Fruit fly (Drosophila melanogaster) whole organism, embryonic: ENCODE results near the gene nompC.

Experiments
- Atf-2 ChIP-seq: fragments of 200-800 bp; sonication (Bioruptor generic); optimal IDR thresholded peaks from 2 replicates; lab custom pipeline; 2016; ENCODE audit warnings: missing biosample characterization, missing genetic modification characterization
- Bgb ChIP-seq: fragments of 200-800 bp; sonication (Bioruptor generic); IDR thresholded peaks from 2 replicates; pipeline ENCODE4 v1.3.6; 2022; ENCODE audit warnings: missing biosample characterization, missing genetic modification characterization; ENCODE audit not compliant: partially characterized antibody
- CG12299 ChIP-seq: fragments of 200-800 bp; sonication (Bioruptor generic); optimal IDR thresholded peaks from 2 replicates; lab custom pipeline; 2018; ENCODE audit warnings: missing biosample characterization, mild to moderate bottlenecking, missing genetic modification characterization
- CG12391 ChIP-seq: fragments of 200-800 bp; sonication (Bioruptor generic); optimal IDR thresholded peaks from 3 replicates; lab custom pipeline; 2018; ENCODE audit warnings: missing biosample characterization, mild to moderate bottlenecking, missing genetic modification characterization, moderate library complexity
- CG12744 ChIP-seq: fragments of 200-800 bp; sonication (Bioruptor generic); optimal IDR thresholded peaks from 2 replicates; lab custom pipeline; 2016; ENCODE audit warnings: missing biosample characterization, missing genetic modification characterization
- CG13624 ChIP-seq: fragments of 200-800 bp; sonication (Bioruptor generic); optimal IDR thresholded peaks from 2 replicates; lab custom pipeline; 2016; ENCODE audit warnings: missing biosample characterization, missing genetic modification characterization
- CG17361 ChIP-seq: fragments of 200-800 bp; sonication (Bioruptor generic); IDR thresholded peaks from 3 replicates; pipeline ENCODE4 v1.3.6; 2022; ENCODE audit warnings: missing biosample characterization, missing genetic modification characterization
- CG17912 ChIP-seq: fragments of 200-800 bp; sonication (Bioruptor generic); optimal IDR thresholded peaks from 2 replicates; lab custom pipeline; 2018; ENCODE audit warnings: missing biosample characterization, mild to moderate bottlenecking, missing genetic modification characterization
- CG2202 ChIP-seq: fragments of 200-800 bp; sonication (Bioruptor generic); optimal IDR thresholded peaks from 2 replicates; lab custom pipeline; 2018; ENCODE audit warnings: missing biosample characterization, mild to moderate bottlenecking, missing genetic modification characterization
- CG2678 ChIP-seq: fragments of 200-800 bp; sonication (Bioruptor generic); optimal IDR thresholded peaks from 3 replicates; lab custom pipeline; 2019; ENCODE audit warnings: missing biosample characterization, mild to moderate bottlenecking, missing genetic modification characterization, moderate library complexity
- CG2875 ChIP-seq: fragments of 200-800 bp; sonication (Bioruptor generic); optimal IDR thresholded peaks from 2 replicates; lab custom pipeline; 2017; ENCODE audit warnings: missing biosample characterization, mild to moderate bottlenecking, missing genetic modification characterization, missing genetic modification reagents
- CG3065 ChIP-seq: fragments of 200-800 bp; sonication (Bioruptor generic); optimal IDR thresholded peaks from 2 replicates; lab custom pipeline; 2016; ENCODE audit warnings: missing biosample characterization, missing genetic modification characterization
- CG33213 ChIP-seq: fragments of 200-800 bp; sonication (Bioruptor generic); optimal IDR thresholded peaks from 3 replicates; lab custom pipeline; 2016; ENCODE audit warnings: missing biosample characterization, missing genetic modification characterization
- CG33557 ChIP-seq: fragments of 200-800 bp; sonication (Bioruptor generic); optimal IDR thresholded peaks from 2 replicates; lab custom pipeline; 2019; ENCODE audit warnings: missing biosample characterization, mild to moderate bottlenecking, missing genetic modification characterization, moderate library complexity
- CG3995 ChIP-seq: fragments of 200-800 bp; sonication (Bioruptor generic); optimal IDR thresholded peaks from 3 replicates; lab custom pipeline; 2016; ENCODE audit warnings: missing biosample characterization, missing genetic modification characterization
- CG4360 ChIP-seq: fragments of 200-800 bp; sonication (Bioruptor generic); IDR thresholded peaks from 2 replicates; pipeline ENCODE4 v1.3.6; 2022; ENCODE audit warnings: missing biosample characterization, missing genetic modification characterization
- CG4424 ChIP-seq: fragments of 200-800 bp; sonication (Bioruptor generic); optimal IDR thresholded peaks from 3 replicates; lab custom pipeline; 2016; ENCODE audit warnings: missing biosample characterization, missing genetic modification characterization
- CG4707 ChIP-seq: fragments of 200-800 bp; sonication (Bioruptor generic); optimal IDR thresholded peaks from 2 replicates; lab custom pipeline; 2018; ENCODE audit warnings: missing biosample characterization, mild to moderate bottlenecking, missing genetic modification characterization, moderate library complexity
- CG5180 ChIP-seq: fragments of 200-800 bp; sonication (Bioruptor generic); optimal IDR thresholded peaks from 3 replicates; lab custom pipeline; 2017; ENCODE audit warnings: missing biosample characterization, missing genetic modification characterization, mild to moderate bottlenecking, moderate library complexity, missing genetic modification reagents
- CG6254 ChIP-seq: fragments of 200-800 bp; sonication (Bioruptor generic); optimal IDR thresholded peaks from 3 replicates; lab custom pipeline; 2017; ENCODE audit warnings: mild to moderate bottlenecking, missing biosample characterization, missing genetic modification reagents, missing genetic modification characterization
- CG8290 ChIP-seq, 3 experiments: fragments of 200-800 bp; sonication (Bioruptor generic); optimal IDR thresholded peaks; 2 replicates each; lab custom pipeline; 2016 to 2019; ENCODE audit warnings: missing biosample characterization in 3 of 3, missing genetic modification characterization in 3 of 3, mild to moderate bottlenecking in 2 of 3, moderate library complexity in 1 of 3
- CG8924 ChIP-seq: fragments of 200-800 bp; optimal IDR thresholded peaks from 3 replicates; lab custom pipeline; 2019; ENCODE audit warnings: missing biosample characterization, mild to moderate bottlenecking, missing genetic modification characterization, moderate library complexity
- CG9609 ChIP-seq: fragments of 200-800 bp; sonication (Bioruptor generic); optimal IDR thresholded peaks from 3 replicates; lab custom pipeline; 2016; ENCODE audit warnings: missing biosample characterization, missing genetic modification characterization
- CG9797 ChIP-seq: fragments of 200-800 bp; sonication (Bioruptor generic); optimal IDR thresholded peaks from 3 replicates; lab custom pipeline; 2018; ENCODE audit warnings: missing biosample characterization, mild to moderate bottlenecking, missing genetic modification characterization
- CrebB ChIP-seq: fragments of 200-800 bp; sonication (Bioruptor generic); optimal IDR thresholded peaks from 3 replicates; lab custom pipeline; 2018; ENCODE audit warnings: missing biosample characterization, mild to moderate bottlenecking, missing genetic modification characterization
- D19A ChIP-seq: fragments of 200-800 bp; optimal IDR thresholded peaks from 3 replicates; lab custom pipeline; 2019; ENCODE audit warnings: missing biosample characterization, mild to moderate bottlenecking, missing genetic modification characterization, moderate library complexity
- Drgx ChIP-seq: fragments of 200-800 bp; sonication (Bioruptor generic); IDR thresholded peaks from 2 replicates; pipeline ENCODE4 v1.3.6; 2022; ENCODE audit warnings: missing biosample characterization, missing genetic modification characterization
- E2f1 ChIP-seq: fragments of 200-800 bp; sonication (Bioruptor generic); IDR thresholded peaks from 2 replicates; pipeline ENCODE4 v1.3.6; 2022; ENCODE audit warnings: missing biosample characterization, missing genetic modification characterization
- MESR4 ChIP-seq: fragments of 200-800 bp; sonication (Bioruptor generic); optimal IDR thresholded peaks from 2 replicates; lab custom pipeline; 2018; ENCODE audit warnings: missing biosample characterization, mild to moderate bottlenecking, missing genetic modification characterization, moderate library complexity
- Mad ChIP-seq: fragments of 200-800 bp; sonication (Bioruptor generic); optimal IDR thresholded peaks from 2 replicates; lab custom pipeline; 2016; ENCODE audit warnings: missing biosample characterization, missing genetic modification characterization
- Med ChIP-seq: fragments of 200-800 bp; sonication (Bioruptor generic); peaks from one replicate; lab custom pipeline; 2016; ENCODE audit warnings: missing biosample characterization, missing genetic modification characterization, mild to moderate bottlenecking, inconsistent platforms, moderate library complexity
- NC2α ChIP-seq: fragments of 200-800 bp; sonication (Bioruptor generic); optimal IDR thresholded peaks from 2 replicates; lab custom pipeline; 2016; ENCODE audit warnings: missing biosample characterization, missing genetic modification characterization
- Rfx ChIP-seq: fragments of 200-800 bp; sonication (Bioruptor generic); IDR thresholded peaks from 2 replicates; pipeline ENCODE4 v1.3.6; 2022; ENCODE audit warnings: missing biosample characterization, missing genetic modification characterization
- az2 ChIP-seq: fragments of 200-800 bp; sonication (Bioruptor generic); optimal IDR thresholded peaks from 3 replicates; lab custom pipeline; 2016; ENCODE audit warnings: missing biosample characterization, missing genetic modification characterization
- caup ChIP-seq: fragments of 200-800 bp; sonication (Bioruptor generic); optimal IDR thresholded peaks from 3 replicates; lab custom pipeline; 2017; ENCODE audit warnings: missing biosample characterization, mild to moderate bottlenecking, missing genetic modification characterization, moderate library complexity; ENCODE audit not compliant: severe bottlenecking
- chif ChIP-seq, 2 experiments: fragments of 200-800 bp; sonication (Bioruptor generic); optimal IDR thresholded peaks; 3 replicates each; lab custom pipeline; 2016; ENCODE audit warnings: missing biosample characterization in 2 of 2, missing genetic modification characterization in 2 of 2
- dmrt99B ChIP-seq: fragments of 200-800 bp; sonication (Bioruptor generic); optimal IDR thresholded peaks from 2 replicates; lab custom pipeline; 2018; ENCODE audit warnings: missing biosample characterization, mild to moderate bottlenecking, missing genetic modification characterization, moderate library complexity
- ems ChIP-seq: fragments of 200-800 bp; sonication (Bioruptor generic); optimal IDR thresholded peaks from 3 replicates; lab custom pipeline; 2016; ENCODE audit warnings: missing biosample characterization, missing genetic modification characterization
- en ChIP-seq: fragments of 200-800 bp; sonication (Bioruptor generic); optimal IDR thresholded peaks from 2 replicates; lab custom pipeline; 2016; ENCODE audit warnings: missing biosample characterization, missing genetic modification characterization
- gce ChIP-seq: fragments of 200-800 bp; sonication (Bioruptor generic); IDR thresholded peaks from 3 replicates; pipeline ENCODE4 v1.3.6; 2022; ENCODE audit warnings: missing biosample characterization, missing genetic modification characterization
- hb ChIP-seq: fragments of 200-800 bp; sonication (Bioruptor generic); IDR thresholded peaks from 3 replicates; pipeline ENCODE4 v1.3.6; 2022; ENCODE audit warnings: missing biosample characterization, missing genetic modification characterization; ENCODE audit not compliant: partially characterized antibody
- hbn ChIP-seq: fragments of 200-800 bp; sonication (Bioruptor generic); IDR thresholded peaks from 2 replicates; pipeline ENCODE4 v1.3.6; 2022; ENCODE audit warnings: missing biosample characterization, missing genetic modification characterization; ENCODE audit not compliant: partially characterized antibody
- ken ChIP-seq: fragments of 200-800 bp; sonication (Bioruptor generic); IDR thresholded peaks from 3 replicates; pipeline ENCODE4 v1.3.6; 2022; ENCODE audit warnings: missing biosample characterization, missing genetic modification characterization
- pho ChIP-seq: fragments of 200-800 bp; sonication (Bioruptor generic); optimal IDR thresholded peaks from 2 replicates; lab custom pipeline; 2016; ENCODE audit warnings: missing biosample characterization, missing genetic modification characterization
- pita ChIP-seq: fragments of 200-800 bp; sonication (Bioruptor generic); optimal IDR thresholded peaks from 2 replicates; lab custom pipeline; 2017; ENCODE audit warnings: missing biosample characterization, mild to moderate bottlenecking, missing genetic modification characterization
- pnt ChIP-seq: fragments of 200-800 bp; sonication (Bioruptor generic); optimal IDR thresholded peaks from 3 replicates; lab custom pipeline; 2016; ENCODE audit warnings: missing biosample characterization, missing genetic modification characterization
- sisA ChIP-seq: fragments of 200-800 bp; sonication (Bioruptor generic); IDR thresholded peaks from 2 replicates; pipeline ENCODE4 v1.3.6; 2022; ENCODE audit warnings: missing biosample characterization, missing genetic modification characterization
- slou ChIP-seq: fragments of 200-800 bp; sonication (Bioruptor generic); optimal IDR thresholded peaks from 3 replicates; lab custom pipeline; 2016; ENCODE audit warnings: missing biosample characterization, missing genetic modification characterization
- sna ChIP-seq: fragments of 200-800 bp; sonication (Bioruptor generic); IDR thresholded peaks from 2 replicates; pipeline ENCODE4 v1.3.6; 2022; ENCODE audit warnings: missing biosample characterization, missing genetic modification characterization; ENCODE audit not compliant: partially characterized antibody
- ssp ChIP-seq: fragments of 200-800 bp; sonication (Bioruptor generic); IDR thresholded peaks from 2 replicates; pipeline ENCODE4 v1.3.6; 2022; ENCODE audit warnings: missing biosample characterization, missing genetic modification characterization
- trem ChIP-seq: fragments of 200-800 bp; optimal IDR thresholded peaks from 3 replicates; lab custom pipeline; 2019; ENCODE audit warnings: missing biosample characterization, mild to moderate bottlenecking, missing genetic modification characterization, moderate library complexity

Gene nompC

dm6 chr2L:5365841-5366240, 19.8 kb downstream of the nompC start (continued):
- TF ChIP-seq hb (GFP tag; lab: Robert Waterston, UW) (no peak), CG33213 (GFP tag; lab: Kevin White, UChicago) (no peak), CG3065 (GFP tag; lab: Kevin White, UChicago) (no peak), dmrt99B (peak; percentile 26), CG4707 (no peak), CG3995 (GFP tag; lab: Kevin White, UChicago) (no peak), gce (GFP tag; lab: Robert Waterston, UW) (no peak), chif (GFP tag; optimal IDR thresholded peaks at IDR 0.05; lab: Kevin White, UChicago) (peak in 1 of 2 experiments; percentile 0), CG9797 (GFP tag; lab: Kevin White, UChicago) (no peak), CG17361 (peak; percentile 58; the same call in 2 of the 3 replicates), CG4360 (no peak), Bgb (no peak), CG13624 (GFP tag; lab: Kevin White, UChicago) (no peak), E2f1 (GFP tag; lab: Robert Waterston, UW) (no peak), caup (no peak), D19A (tag; lab: Kevin White, UChicago) (no peak), CG4424 (GFP tag; lab: Kevin White, UChicago) (peak; percentile 0), CG2202 (tag; lab: Kevin White, UChicago) (no peak), pnt (GFP tag; lab: Kevin White, UChicago) (no peak), ssp (GFP tag; lab: Robert Waterston, UW) (no peak), ems (GFP tag; lab: Kevin White, UChicago) (no peak), CG9609 (GFP tag; lab: Kevin White, UChicago) (no peak), CG12391 (tag; lab: Kevin White, UChicago) (peak; percentile 44), Med (GFP tag; lab: Kevin White, UChicago) (peak; percentile 16), slou (GFP tag; lab: Kevin White, UChicago) (no peak), MESR4 (GFP tag; lab: Kevin White, UChicago) (no peak), hbn (GFP tag; lab: Robert Waterston, UW) (no peak), CG2678 (tag; lab: Kevin White, UChicago) (no peak), CG17912 (no peak), az2 (no peak), Drgx (GFP tag; lab: Robert Waterston, UW) (no peak), CrebB (no peak), CG2875 (GFP tag; lab: Kevin White, UChicago) (no peak), CG5180 (GFP tag; lab: Kevin White, UChicago) (no peak), CG8924 (tag; lab: Kevin White, UChicago) (no peak), Rfx (GFP tag; lab: Robert Waterston, UW) (peak; percentile 32; the same call in 1 of the 2 replicates), CG12299 (tag; lab: Kevin White, UChicago) (no peak), trem (tag; lab: Kevin White, UChicago) (peak; percentile 53), en (GFP tag; lab: Kevin White, UChicago) (no peak), Mad (GFP tag; lab: Kevin White, UChicago) (no peak), Atf-2 (GFP tag; lab: Kevin White, UChicago) (no peak), CG33557 (GFP tag; lab: Kevin White, UChicago) (peak; percentile 5), sna (GFP tag; lab: Robert Waterston, UW) (no peak), ken (GFP tag; lab: Robert Waterston, UW) (no peak), pita (peak; percentile 48), CG8290 (GFP tag; optimal IDR thresholded peaks at IDR 0.05; lab: Kevin White, UChicago) (peak; percentile 42), CG8290 (tag; optimal IDR thresholded peaks at IDR 0.05; lab: Kevin White, UChicago) (no peak), CG12744 (no peak), pho (GFP tag; lab: Kevin White, UChicago) (no peak), CG6254 (GFP tag; lab: Kevin White, UChicago) (no peak), NC2α (GFP tag; lab: Kevin White, UChicago) (no peak), sisA (GFP tag; lab: Robert Waterston, UW) (no peak)
